Fruit fly (Drosophila melanogaster) whole organism, embryonic: ENCODE measurements around the gene CG11342.

ENCODE experiments used
- Aef1 ChIP-seq: fragments of 200-800 bp; sonication (Bioruptor generic); IDR thresholded peaks from 3 replicates; pipeline ENCODE4 v1.3.6; 2022; ENCODE audit warnings: missing biosample characterization, missing genetic modification characterization
- CG10543 ChIP-seq: fragments of 200-800 bp; sonication (Bioruptor generic); optimal IDR thresholded peaks from 3 replicates; lab custom pipeline; 2017; ENCODE audit warnings: missing biosample characterization, mild to moderate bottlenecking, missing genetic modification characterization, moderate library complexity
- CG11085 ChIP-seq: fragments of 200-800 bp; sonication (Bioruptor generic); IDR thresholded peaks from 2 replicates; pipeline ENCODE4 v1.3.6; 2022; ENCODE audit warnings: missing biosample characterization, missing genetic modification characterization
- CG13894 ChIP-seq: fragments of 200-800 bp; sonication (Bioruptor generic); optimal IDR thresholded peaks from 3 replicates; lab custom pipeline; 2018; ENCODE audit warnings: missing biosample characterization, mild to moderate bottlenecking, missing genetic modification characterization, moderate library complexity
- CG16779 ChIP-seq: fragments of 200-800 bp; sonication (Bioruptor generic); IDR thresholded peaks from 2 replicates; pipeline ENCODE4 v1.3.6; 2022; ENCODE audit warnings: missing biosample characterization, missing genetic modification characterization
- CG17568 ChIP-seq: fragments of 200-800 bp; sonication (Bioruptor generic); optimal IDR thresholded peaks from 2 replicates; lab custom pipeline; 2018; ENCODE audit warnings: missing biosample characterization, mild to moderate bottlenecking, missing genetic modification characterization, moderate library complexity
- CG17829 ChIP-seq: fragments of 200-800 bp; optimal IDR thresholded peaks from 2 replicates; lab custom pipeline; 2019; ENCODE audit warnings: missing biosample characterization, mild to moderate bottlenecking, missing genetic modification characterization, moderate library complexity
- CG18476 ChIP-seq: fragments of 200-800 bp; sonication (Bioruptor generic); optimal IDR thresholded peaks from 2 replicates; lab custom pipeline; 2016; ENCODE audit warnings: missing biosample characterization, mild to moderate bottlenecking, missing genetic modification characterization
- CG3407 ChIP-seq: fragments of 200-800 bp; sonication (Bioruptor generic); optimal IDR thresholded peaks from 2 replicates; lab custom pipeline; 2018; ENCODE audit warnings: missing biosample characterization, mild to moderate bottlenecking, missing genetic modification characterization
- CG34224 ChIP-seq: fragments of 200-800 bp; sonication (Bioruptor generic); IDR thresholded peaks from 3 replicates; pipeline ENCODE4 v1.3.6; 2022; ENCODE audit warnings: missing biosample characterization, missing genetic modification characterization; ENCODE audit not compliant: partially characterized antibody
- CG6254 ChIP-seq: fragments of 200-800 bp; sonication (Bioruptor generic); optimal IDR thresholded peaks from 3 replicates; lab custom pipeline; 2017; ENCODE audit warnings: mild to moderate bottlenecking, missing biosample characterization, missing genetic modification reagents, missing genetic modification characterization
- CG8290 ChIP-seq, 3 experiments: fragments of 200-800 bp; sonication (Bioruptor generic); optimal IDR thresholded peaks; 2 replicates each; lab custom pipeline; 2016 to 2019; ENCODE audit warnings: missing biosample characterization in 3 of 3, missing genetic modification characterization in 3 of 3, mild to moderate bottlenecking in 2 of 3, moderate library complexity in 1 of 3
- CG9932 ChIP-seq: fragments of 200-800 bp; sonication (Bioruptor generic); IDR thresholded peaks from 2 replicates; pipeline ENCODE4 v1.3.6; 2022; ENCODE audit warnings: missing biosample characterization, missing genetic modification characterization
- CoRest ChIP-seq: fragments of 200-800 bp; sonication (Bioruptor generic); optimal IDR thresholded peaks from 3 replicates; lab custom pipeline; 2018; ENCODE audit warnings: missing biosample characterization, mild to moderate bottlenecking, missing genetic modification characterization, moderate library complexity
- Dbx ChIP-seq: fragments of 200-800 bp; sonication (Bioruptor generic); IDR thresholded peaks from 3 replicates; pipeline ENCODE4 v1.3.6; 2022; ENCODE audit warnings: missing biosample characterization, missing genetic modification characterization
- Dll ChIP-seq: fragments of 200-800 bp; sonication (Bioruptor generic); IDR thresholded peaks from 4 replicates; pipeline ENCODE4 v1.3.6; 2022; ENCODE audit warnings: missing biosample characterization, missing genetic modification characterization; ENCODE audit not compliant: partially characterized antibody
- Doc3 ChIP-seq: fragments of 200-800 bp; sonication (Bioruptor generic); IDR thresholded peaks from 3 replicates; pipeline ENCODE4 v1.3.6; 2022; ENCODE audit warnings: missing biosample characterization, missing genetic modification characterization; ENCODE audit not compliant: partially characterized antibody
- ERR ChIP-seq: fragments of 200-800 bp; sonication (Bioruptor generic); optimal IDR thresholded peaks from 2 replicates; lab custom pipeline; 2016; ENCODE audit warnings: missing biosample characterization, missing genetic modification characterization
- Ets65A ChIP-seq: fragments of 200-800 bp; sonication (Bioruptor generic); peaks from one replicate; lab custom pipeline; 2016; ENCODE audit warnings: missing biosample characterization, missing genetic modification characterization
- H2.0 ChIP-seq: fragments of 200-800 bp; sonication (Bioruptor generic); IDR thresholded peaks from 2 replicates; pipeline ENCODE4 v1.3.6; 2022; ENCODE audit warnings: missing biosample characterization, missing genetic modification characterization
- Hsf ChIP-seq: fragments of 200-800 bp; sonication (Bioruptor generic); optimal IDR thresholded peaks from 3 replicates; lab custom pipeline; 2016; ENCODE audit warnings: missing biosample characterization, missing genetic modification characterization
- Kr ChIP-seq: fragments of 200-800 bp; sonication (Bioruptor generic); optimal IDR thresholded peaks from 2 replicates; lab custom pipeline; 2017; ENCODE audit warnings: missing biosample characterization, mild to moderate bottlenecking, missing genetic modification characterization
- NC2β ChIP-seq: fragments of 200-800 bp; sonication (Bioruptor generic); optimal IDR thresholded peaks from 2 replicates; lab custom pipeline; 2016; ENCODE audit warnings: missing biosample characterization, missing genetic modification characterization
- NFAT ChIP-seq: fragments of 200-800 bp; sonication (Bioruptor generic); IDR thresholded peaks from 2 replicates; pipeline ENCODE4 v1.3.6; 2022; ENCODE audit warnings: missing biosample characterization, missing genetic modification characterization
- Nf-YC ChIP-seq: fragments of 200-800 bp; optimal IDR thresholded peaks from 3 replicates; lab custom pipeline; 2019; ENCODE audit warnings: missing biosample characterization, mild to moderate bottlenecking, missing genetic modification characterization, moderate library complexity
- Optix ChIP-seq: fragments of 200-800 bp; sonication (Bioruptor generic); IDR thresholded peaks from 3 replicates; pipeline ENCODE4 v1.3.6; 2022; ENCODE audit warnings: missing biosample characterization, missing genetic modification characterization
- Sin3A ChIP-seq: fragments of >200 bp; optimal IDR thresholded peaks from 2 replicates; lab custom pipeline; 2018
- Xbp1 ChIP-seq: fragments of 200-800 bp; sonication (Bioruptor generic); optimal IDR thresholded peaks from 3 replicates; lab custom pipeline; 2016; ENCODE audit warnings: missing biosample characterization, mild to moderate bottlenecking, missing genetic modification characterization
- abd-A ChIP-seq: fragments of 200-800 bp; sonication (Bioruptor generic); optimal IDR thresholded peaks from 3 replicates; lab custom pipeline; 2019; ENCODE audit warnings: missing biosample characterization, mild to moderate bottlenecking, missing genetic modification characterization, moderate library complexity
- ara ChIP-seq: fragments of 200-800 bp; sonication (Bioruptor generic); IDR thresholded peaks from 2 replicates; pipeline ENCODE4 v1.3.6; 2022; ENCODE audit warnings: missing biosample characterization, missing genetic modification characterization
- cad ChIP-seq: fragments of >200 bp; optimal IDR thresholded peaks from 2 replicates; lab custom pipeline; 2017; ENCODE audit warnings: missing biosample characterization, missing genetic modification characterization
- chinmo ChIP-seq: fragments of 200-800 bp; sonication (Bioruptor generic); IDR thresholded peaks from 4 replicates; pipeline ENCODE4 v1.3.6; 2022; ENCODE audit warnings: missing biosample characterization, missing genetic modification characterization; ENCODE audit not compliant: partially characterized antibody
- croc ChIP-seq: fragments of 200-800 bp; sonication (Bioruptor generic); conservative IDR thresholded peaks from 3 replicates; pipeline ENCODE4 v1.3.6; 2022; ENCODE audit warnings: missing biosample characterization, missing genetic modification characterization
- gem ChIP-seq: fragments of 200-800 bp; sonication (Bioruptor generic); optimal IDR thresholded peaks from 2 replicates; lab custom pipeline; 2019; ENCODE audit warnings: missing biosample characterization, mild to moderate bottlenecking, missing genetic modification characterization, moderate library complexity
- grau ChIP-seq: fragments of 200-800 bp; optimal IDR thresholded peaks from 3 replicates; lab custom pipeline; 2019; ENCODE audit warnings: missing biosample characterization, mild to moderate bottlenecking, missing genetic modification characterization, moderate library complexity
- onecut ChIP-seq: fragments of 200-800 bp; sonication (Bioruptor generic); IDR thresholded peaks from 2 replicates; pipeline ENCODE4 v1.3.6; 2022; ENCODE audit warnings: missing biosample characterization, missing genetic modification characterization
- seq ChIP-seq: fragments of 200-800 bp; sonication (Bioruptor generic); IDR thresholded peaks from 2 replicates; pipeline ENCODE4 v1.3.6; 2022; ENCODE audit warnings: missing biosample characterization, missing genetic modification characterization
- tll ChIP-seq, 2 experiments: fragments of 200-800 bp in 1 of 2; fragments of >200 bp in 1 of 2; sonication (Bioruptor generic) in 1 of 2; optimal IDR thresholded peaks; 2 replicates each; lab custom pipeline; 2017 to 2019; ENCODE audit warnings: missing biosample characterization in 2 of 2, missing genetic modification characterization in 2 of 2, mild to moderate bottlenecking in 1 of 2, moderate library complexity in 1 of 2
- tna ChIP-seq: fragments of 200-800 bp; sonication (Bioruptor generic); IDR thresholded peaks from 2 replicates; pipeline ENCODE4 v1.3.6; 2022; ENCODE audit warnings: missing biosample characterization, missing genetic modification characterization; ENCODE audit not compliant: partially characterized antibody
- zen ChIP-seq: fragments of 200-800 bp; sonication (Bioruptor generic); optimal IDR thresholded peaks from 3 replicates; lab custom pipeline; 2018; ENCODE audit warnings: missing biosample characterization, mild to moderate bottlenecking, missing genetic modification characterization, moderate library complexity

The CG11342 gene

dm6 chr3L:4409134-4409897 is 42.1 kb upstream of the CG11342 start (continued):
- TF ChIP-seq Doc3 (GFP tag; lab: Robert Waterston, UW) (no peak), CG18476 (GFP tag; lab: Kevin White, UChicago) (no peak), CG3407 (GFP tag; lab: Kevin White, UChicago) (no peak), CG13894 (tag; lab: Kevin White, UChicago) (peak; percentile 58), croc (GFP tag; lab: Robert Waterston, UW) (no peak), Aef1 (GFP tag; lab: Robert Waterston, UW) (no peak), CG17568 (GFP tag; lab: Kevin White, UChicago) (no peak), CoRest (tag; lab: Kevin White, UChicago) (no peak), Dbx (GFP tag; lab: Robert Waterston, UW) (peak; percentile 26; the same call in 1 of the 3 replicates), Kr (GFP tag; lab: Kevin White, UChicago) (no peak), Nf-YC (tag; lab: Kevin White, UChicago) (peak; percentile 88), zen (tag; lab: Kevin White, UChicago) (peak; percentile 66), abd-A (peak; percentile 61), CG34224 (0 out of 3 replicates have a peak, but pooled peaks have one; percentile 36), Hsf (no peak), onecut (peak; percentile 66), grau (no peak), CG11085 (GFP tag; lab: Robert Waterston, UW) (no peak), Xbp1 (GFP tag; lab: Kevin White, UChicago) (peak; percentile 80), ara (GFP tag; lab: Robert Waterston, UW) (peak; percentile 17; the same call in 1 of the 2 replicates), ERR (GFP tag; lab: Kevin White, UChicago) (peak; percentile 73), tna (GFP tag; lab: Robert Waterston, UW) (no peak), CG6254 (GFP tag; lab: Kevin White, UChicago) (peak; percentile 70), NC2β (GFP tag; lab: Kevin White, UChicago) (no peak), tll (GFP tag; optimal IDR thresholded peaks at IDR 0.05; lab: Kevin White, UChicago) (peak in 1 of 2 experiments; percentile 96), CG16779 (GFP tag; lab: Robert Waterston, UW) (0 out of 2 replicates have a peak, but pooled peaks have one; percentile 13), Dll (GFP tag; lab: Robert Waterston, UW) (no peak), CG10543 (GFP tag; lab: Kevin White, UChicago) (peak; percentile 15), seq (GFP tag; lab: Robert Waterston, UW) (no peak), CG8290 (GFP tag; optimal IDR thresholded peaks at IDR 0.05; lab: Kevin White, UChicago) (no peak), CG8290 (tag; optimal IDR thresholded peaks at IDR 0.05; lab: Kevin White, UChicago) (peak in 1 of 2 experiments; percentile 1), NFAT (GFP tag; lab: Robert Waterston, UW) (0 out of 2 replicates have a peak, but pooled peaks have one; percentile 28), chinmo (GFP tag; lab: Robert Waterston, UW) (no peak), CG9932 (GFP tag; lab: Robert Waterston, UW) (peak; percentile 34; the same call in 1 of the 2 replicates), Ets65A (no peak), Optix (GFP tag; lab: Robert Waterston, UW) (no peak), gem (tag; lab: Kevin White, UChicago) (no peak), Sin3A (lab: Kevin White, UChicago) (no peak), cad (GFP tag; lab: Kevin White, UChicago) (peak; percentile 81), H2.0 (GFP tag; lab: Robert Waterston, UW) (no peak), CG17829 (tag; lab: Kevin White, UChicago) (no peak)
